Worm (Caenorhabditis elegans): Measurements from ENCODE around the gene nhr-5.

ce11 chrIV:15398643-15399042 lies 1.4 kb upstream of the nhr-5 start:
- TF ChIP-seq F13C5.2 (tag; optimal IDR thresholded peaks at IDR 0.05): no peak
- no peak for TF ChIP-seq scrt-1 (GFP tag; IDR thresholded peaks at IDR 0.05)
- TF ChIP-seq ama-1 (optimal IDR thresholded peaks at IDR 0.05): no peak
- TF ChIP-seq sea-1 (GFP tag; conservative IDR thresholded peaks at IDR 0.05): no peak
- TF ChIP-seq ceh-13 (GFP tag; optimal IDR thresholded peaks at IDR 0.05): no peak
- TF ChIP-seq tbx-11 (GFP tag; IDR thresholded peaks at IDR 0.05): no peak
- TF ChIP-seq ceh-36 (tag; optimal IDR thresholded peaks at IDR 0.05): no peak
- no peak for TF ChIP-seq hnd-1 (tag; optimal IDR thresholded peaks at IDR 0.05)
